Worm (Caenorhabditis elegans) whole organism, late embryonic: ENCODE measurements around the gene seb-3.

Source experiments
- C08G9.2 ChIP-seq: sonication (generic microtip); optimal IDR thresholded peaks from 2 replicates; lab custom pipeline; 2016; ENCODE audit warnings: mild to moderate bottlenecking, missing genetic modification characterization, moderate library complexity, missing compliant biosample characterization
- K09A11.1 ChIP-seq: sonication (generic microtip); optimal IDR thresholded peaks from 2 replicates; lab custom pipeline; 2017; ENCODE audit warnings: antibody characterized with exemption, mild to moderate bottlenecking, missing genetic modification characterization, missing compliant biosample characterization; ENCODE audit not compliant: insufficient read depth
- ama-1 ChIP-seq: fragments of 150-350 bp; optimal IDR thresholded peaks from 2 replicates; lab custom pipeline; 2014
- ceh-14 ChIP-seq: sonication (generic microtip); optimal IDR thresholded peaks from 2 replicates; lab custom pipeline; 2016; ENCODE audit warnings: missing genotype, missing genetic modification characterization, missing compliant biosample characterization
- ceh-18 ChIP-seq: sonication (generic microtip); optimal IDR thresholded peaks from 2 replicates; lab custom pipeline; 2016; ENCODE audit warnings: missing genetic modification characterization, missing compliant biosample characterization
- ceh-19 ChIP-seq: fragments of 200-800 bp; sonication (Bioruptor generic); optimal IDR thresholded peaks from 2 replicates; lab custom pipeline; 2018; ENCODE audit warnings: mild to moderate bottlenecking, missing genetic modification characterization, missing compliant biosample characterization
- ceh-24 ChIP-seq: sonication (generic microtip); optimal IDR thresholded peaks from 2 replicates; lab custom pipeline; 2016; ENCODE audit warnings: mild to moderate bottlenecking, missing genetic modification characterization, missing compliant biosample characterization
- ceh-30 ChIP-seq: fragments of 150-350 bp; optimal IDR thresholded peaks from 2 replicates; lab custom pipeline; 2014; ENCODE audit warnings: missing biosample characterization, missing genetic modification characterization
- ceh-31 ChIP-seq: sonication (generic microtip); optimal IDR thresholded peaks from 2 replicates; lab custom pipeline; 2016; ENCODE audit warnings: missing genetic modification characterization, missing compliant biosample characterization
- ceh-34 ChIP-seq: sonication (generic microtip); optimal IDR thresholded peaks from 2 replicates; lab custom pipeline; 2016; ENCODE audit warnings: mild to moderate bottlenecking, missing genetic modification characterization, missing compliant biosample characterization
- ceh-45 ChIP-seq: fragments of 200-800 bp; sonication (Bioruptor generic); IDR thresholded peaks from 2 replicates; pipeline ENCODE4 v1.3.6; 2022; ENCODE audit warnings: missing genetic modification reagents, missing genetic modification characterization, missing compliant biosample characterization
- ceh-6 ChIP-seq: fragments of 200-800 bp; sonication (Bioruptor generic); optimal IDR thresholded peaks from 2 replicates; lab custom pipeline; 2018; ENCODE audit warnings: mild to moderate bottlenecking, missing genetic modification characterization, missing compliant biosample characterization
- dve-1 ChIP-seq: sonication (generic microtip); optimal IDR thresholded peaks from 2 replicates; lab custom pipeline; 2017; ENCODE audit warnings: antibody characterized with exemption, mild to moderate bottlenecking, missing genetic modification characterization, missing compliant biosample characterization
- elt-2 ChIP-seq: sonication (generic microtip); optimal IDR thresholded peaks from 2 replicates; lab custom pipeline; 2016; ENCODE audit warnings: missing genetic modification reagents, missing genetic modification characterization, missing compliant biosample characterization
- elt-4 ChIP-seq: sonication (generic microtip); optimal IDR thresholded peaks from 2 replicates; lab custom pipeline; 2016; ENCODE audit warnings: missing genetic modification characterization, missing compliant biosample characterization
- ets-4 ChIP-seq: sonication (generic microtip); optimal IDR thresholded peaks from 2 replicates; lab custom pipeline; 2016; ENCODE audit warnings: missing genetic modification characterization, missing compliant biosample characterization
- fkh-10 ChIP-seq: fragments of 150-350 bp; optimal IDR thresholded peaks from 2 replicates; lab custom pipeline; 2014; ENCODE audit warnings: missing biosample characterization, missing genetic modification reagents, missing genetic modification characterization
- fkh-6 ChIP-seq: sonication (generic microtip); optimal IDR thresholded peaks from 2 replicates; lab custom pipeline; 2016; ENCODE audit warnings: missing genetic modification characterization, missing compliant biosample characterization
- hlh-6 ChIP-seq: sonication (generic microtip); optimal IDR thresholded peaks from 2 replicates; lab custom pipeline; 2016; ENCODE audit warnings: missing genotype, missing genetic modification characterization, missing compliant biosample characterization
- lin-11 ChIP-seq: fragments of 200-800 bp; sonication (Bioruptor generic); optimal IDR thresholded peaks from 2 replicates; lab custom pipeline; 2018; ENCODE audit warnings: mild to moderate bottlenecking, missing genetic modification characterization, missing compliant biosample characterization
- nfya-1 ChIP-seq: sonication (generic microtip); optimal IDR thresholded peaks from 2 replicates; lab custom pipeline; 2017; ENCODE audit warnings: missing genetic modification characterization, mild to moderate bottlenecking, missing compliant biosample characterization, antibody characterized with exemption, moderate library complexity
- nhr-11 ChIP-seq: fragments of 150-350 bp; optimal IDR thresholded peaks from 2 replicates; lab custom pipeline; 2014; ENCODE audit warnings: missing biosample characterization, missing genetic modification characterization
- npax-4 ChIP-seq: sonication (generic microtip); optimal IDR thresholded peaks from 2 replicates; lab custom pipeline; 2016; ENCODE audit warnings: missing genetic modification characterization, missing compliant biosample characterization
- odd-2 ChIP-seq: sonication (generic microtip); optimal IDR thresholded peaks from 2 replicates; lab custom pipeline; 2017; ENCODE audit warnings: antibody characterized with exemption, mild to moderate bottlenecking, missing genetic modification characterization, missing compliant biosample characterization
- pax-1 ChIP-seq: fragments of 150-350 bp; optimal IDR thresholded peaks from 2 replicates; lab custom pipeline; 2014; ENCODE audit warnings: missing biosample characterization, missing genetic modification characterization
- pha-2 ChIP-seq: sonication (generic microtip); optimal IDR thresholded peaks from 2 replicates; lab custom pipeline; 2017; ENCODE audit warnings: mild to moderate bottlenecking, missing genetic modification characterization, missing compliant biosample characterization
- pqm-1 ChIP-seq: sonication (generic microtip); optimal IDR thresholded peaks from 2 replicates; lab custom pipeline; 2016; ENCODE audit warnings: missing genetic modification characterization, missing compliant biosample characterization
- pros-1 ChIP-seq: fragments of 150-350 bp; optimal IDR thresholded peaks from 2 replicates; lab custom pipeline; 2014; ENCODE audit warnings: missing biosample characterization, missing genetic modification reagents, missing genetic modification characterization
- ref-2 ChIP-seq: sonication (generic microtip); optimal IDR thresholded peaks from 2 replicates; lab custom pipeline; 2016; ENCODE audit warnings: missing genetic modification characterization, missing compliant biosample characterization
- sdc-2 ChIP-seq: sonication (generic microtip); optimal IDR thresholded peaks from 2 replicates; lab custom pipeline; 2016; ENCODE audit warnings: missing genotype, missing genetic modification characterization, missing compliant biosample characterization
- syd-9 ChIP-seq: sonication (generic microtip); optimal IDR thresholded peaks from 2 replicates; lab custom pipeline; 2016; ENCODE audit warnings: mild to moderate bottlenecking, missing genetic modification characterization, moderate library complexity, missing compliant biosample characterization
- tbx-2 ChIP-seq: sonication (generic microtip); optimal IDR thresholded peaks from 2 replicates; lab custom pipeline; 2016; ENCODE audit warnings: missing genetic modification characterization, missing compliant biosample characterization
- tbx-7 ChIP-seq: sonication (generic microtip); optimal IDR thresholded peaks from 2 replicates; lab custom pipeline; 2016; ENCODE audit warnings: missing genotype, missing genetic modification characterization, missing compliant biosample characterization
- ttx-3 ChIP-seq: sonication (generic microtip); optimal IDR thresholded peaks from 2 replicates; lab custom pipeline; 2016; ENCODE audit warnings: missing genetic modification reagents, missing genetic modification characterization, missing compliant biosample characterization
- unc-3 ChIP-seq, 2 experiments: fragments of 200-800 bp in 1 of 2; sonication (Bioruptor generic) in 1 of 2; sonication (generic microtip) in 1 of 2; conservative IDR thresholded peaks in 1 of 2; optimal IDR thresholded peaks in 1 of 2; 2 replicates each; pipeline versions ENCODE4 v1.3.6 to Lab custom; 2016 to 2022; ENCODE audit warnings: missing compliant biosample characterization in 2 of 2, missing genetic modification characterization in 2 of 2, missing genetic modification reagents in 1 of 2
- unc-42 ChIP-seq: sonication (generic microtip); optimal IDR thresholded peaks from 2 replicates; lab custom pipeline; 2016; ENCODE audit warnings: missing genotype, missing genetic modification characterization, missing compliant biosample characterization
- unc-55 ChIP-seq: sonication (generic microtip); optimal IDR thresholded peaks from 2 replicates; lab custom pipeline; 2017; ENCODE audit warnings: missing biosample characterization, missing genetic modification reagents, missing genetic modification characterization
- unc-86 ChIP-seq: sonication (generic microtip); optimal IDR thresholded peaks from 2 replicates; lab custom pipeline; 2016; ENCODE audit warnings: missing genetic modification characterization, missing compliant biosample characterization
- ztf-16 ChIP-seq: sonication (generic microtip); optimal IDR thresholded peaks from 2 replicates; lab custom pipeline; 2017; ENCODE audit warnings: missing genetic modification characterization, missing compliant biosample characterization

seb-3 gene

ce11 chrX:15016102-15016501, 10.0 kb upstream of the seb-3 start:
- TF ChIP-seq pros-1 (tag; lab: Kevin White, UChicago) (no peak), ceh-6 (GFP tag; lab: Kevin White, UChicago) (no peak), pax-1 (no peak), ztf-16 (no peak), tbx-2 (tag; lab: Kevin White, UChicago) (no peak), ref-2 (tag; lab: Kevin White, UChicago) (no peak), syd-9 (tag; lab: Kevin White, UChicago) (no peak), K09A11.1 (no peak), C08G9.2 (tag; lab: Kevin White, UChicago) (no peak), nfya-1 (tag; lab: Kevin White, UChicago) (no peak)

- TF ChIP-seq pha-2 (tag; lab: Kevin White, UChicago) (no peak), elt-2 (tag; lab: Kevin White, UChicago) (no peak), ets-4 (tag; lab: Kevin White, UChicago) (no peak), lin-11 (tag; lab: Kevin White, UChicago) (no peak), ceh-14 (tag; lab: Kevin White, UChicago) (no peak), nhr-11 (tag; lab: Kevin White, UChicago) (no peak), tbx-7 (no peak), sdc-2 (tag; lab: Kevin White, UChicago) (no peak), hlh-6 (tag; lab: Kevin White, UChicago) (no peak), ceh-18 (tag; lab: Kevin White, UChicago) (no peak), unc-42 (no peak), syd-9 (tag; lab: Kevin White, UChicago) (no peak), npax-4 (tag; lab: Kevin White, UChicago) (no peak), dve-1 (tag; lab: Kevin White, UChicago) (no peak), pax-1 (no peak), ama-1 (lab: Kevin White, UChicago) (no peak), unc-55 (GFP tag; lab: Kevin White, UChicago) (no peak)
Observed at ce11 chrX:15027566-15027965, 1.5 kb downstream of the seb-3 start.

ce11 chrX:15027997-15028396, 1.9 kb downstream of the seb-3 start:
- TF ChIP-seq ceh-34 (tag; lab: Kevin White, UChicago) (no peak), ceh-18 (tag; lab: Kevin White, UChicago) (no peak), pha-2 (tag; lab: Kevin White, UChicago) (no peak), fkh-6 (no peak), ceh-24 (tag; lab: Kevin White, UChicago) (no peak), elt-4 (tag; lab: Kevin White, UChicago) (no peak), ets-4 (tag; lab: Kevin White, UChicago) (no peak), unc-42 (no peak), ceh-30 (no peak), unc-3 (GFP tag; conservative IDR thresholded peaks at IDR 0.05; lab: Robert Waterston, UW) (no peak), unc-3 (tag; optimal IDR thresholded peaks at IDR 0.05; lab: Kevin White, UChicago) (no peak), ceh-31 (tag; lab: Kevin White, UChicago) (no peak), pqm-1 (tag; lab: Kevin White, UChicago) (no peak), unc-86 (no peak), odd-2 (no peak), tbx-7 (no peak), lin-11 (tag; lab: Kevin White, UChicago) (no peak), dve-1 (tag; lab: Kevin White, UChicago) (no peak), ttx-3 (tag; lab: Kevin White, UChicago) (no peak), ceh-19 (GFP tag; lab: Kevin White, UChicago) (no peak), unc-55 (GFP tag; lab: Kevin White, UChicago) (no peak)

- TF ChIP-seq ceh-45 (no peak), ceh-18 (tag; lab: Kevin White, UChicago) (no peak), fkh-10 (no peak)
- TF ChIP-seq, all 69 proteins: peak for 0
Observed at ce11 chrX:15034787-15035186, 8.7 kb downstream of the seb-3 start, which contains the start of gene dsc-1. Gene dsc-1, minus strand, starts transcription at chrX:15034832.
